Fruit fly (Drosophila melanogaster): ENCODE data around the gene CG44195.

- no peak for TF ChIP-seq CG8478 (optimal IDR thresholded peaks at IDR 0.05)
- TF ChIP-seq CTCF (optimal IDR thresholded peaks at IDR 0.05): no peak
These were observed 26.1 kb upstream of the CG44195 start for dm6 chr3L:7721527-7721926.
